Fruit fly (Drosophila melanogaster): Measurements from ENCODE around the gene Six4.
A peak's percentile ranks its signal among the peaks of the same experiment; 100 is the strongest.

Gene Six4

DNA sequence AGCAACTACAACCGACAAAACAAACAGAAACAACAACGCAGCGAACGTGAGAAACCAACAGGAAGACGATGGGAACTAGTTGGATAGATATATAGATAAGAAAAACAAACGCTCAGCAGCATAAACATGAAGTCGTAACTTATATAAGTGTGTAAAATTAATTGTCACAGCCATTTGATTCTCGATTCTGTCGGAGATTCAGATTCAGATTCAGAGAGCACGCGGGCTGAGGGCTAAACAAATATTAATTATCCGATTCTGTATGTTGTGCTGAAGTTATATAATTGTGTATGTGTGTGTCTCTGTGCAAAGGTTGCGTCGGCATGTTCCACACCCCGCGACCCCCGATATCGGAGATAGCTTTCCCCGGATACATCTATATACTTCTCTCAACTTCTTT lies 41.6 kb upstream of the Six4 start:
- TF ChIP-seq Pdp1 (GFP tag; optimal IDR thresholded peaks at IDR 0.05) (peak in 1 of 2 experiments; percentile 91), CG8924 (tag; optimal IDR thresholded peaks at IDR 0.05) (no peak), Kr (GFP tag; optimal IDR thresholded peaks at IDR 0.05) (no peak), Aef1 (GFP tag; IDR thresholded peaks at IDR 0.05) (no peak), CG15073 (GFP tag; optimal IDR thresholded peaks at IDR 0.05) (no peak)

DNA sequence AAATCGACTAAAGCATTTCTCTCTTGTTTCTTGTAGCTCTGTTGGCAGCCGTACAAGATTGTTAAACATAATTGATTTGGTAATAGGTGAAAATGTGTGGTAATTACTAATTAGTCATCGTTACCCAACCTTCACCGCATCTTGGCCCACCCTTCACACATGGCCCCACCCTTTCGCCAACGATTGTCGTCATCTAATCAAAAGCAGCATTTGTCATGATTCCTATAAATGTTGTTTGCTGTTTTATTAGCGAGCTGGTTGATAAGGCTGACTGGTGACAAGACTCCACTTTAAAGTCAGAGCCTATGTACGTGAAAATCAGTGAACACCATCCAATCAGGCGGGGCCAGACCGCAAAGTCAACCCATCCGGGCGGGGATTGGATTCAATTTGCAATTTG lies 37.8 kb upstream of the Six4 start:
- TF ChIP-seq CG12219 (GFP tag; optimal IDR thresholded peaks at IDR 0.05) (no peak), CG13894 (tag; optimal IDR thresholded peaks at IDR 0.05) (peak; percentile 12), CG15514 (GFP tag; optimal IDR thresholded peaks at IDR 0.05) (no peak), Sox102F (GFP tag; optimal IDR thresholded peaks at IDR 0.05) (no peak), bab2 (GFP tag; optimal IDR thresholded peaks at IDR 0.05) (no peak), dpn (GFP tag; optimal IDR thresholded peaks at IDR 0.05) (no peak), CG4617 (GFP tag; optimal IDR thresholded peaks at IDR 0.05; ENCODE audit: borderline replicate concordance) (no peak), Ptx1 (GFP tag; IDR thresholded peaks at IDR 0.05) (no peak), dmrt99B (tag; optimal IDR thresholded peaks at IDR 0.05) (no peak), Oli (tag; optimal IDR thresholded peaks at IDR 0.05) (no peak), CG10565 (GFP tag; optimal IDR thresholded peaks at IDR 0.05) (no peak), CG6175 (GFP tag; IDR thresholded peaks at IDR 0.05) (no peak), D19A (tag; optimal IDR thresholded peaks at IDR 0.05) (no peak), Camta (GFP tag; optimal IDR thresholded peaks at IDR 0.05) (no peak), Lpt (GFP tag; optimal IDR thresholded peaks at IDR 0.05) (no peak), CoRest (tag; optimal IDR thresholded peaks at IDR 0.05) (no peak), pb (GFP tag; optimal IDR thresholded peaks at IDR 0.05) (no peak), CG16815 (GFP tag; optimal IDR thresholded peaks at IDR 0.05) (no peak), CG31365 (tag; optimal IDR thresholded peaks at IDR 0.05) (no peak), exex (tag; optimal IDR thresholded peaks at IDR 0.05) (peak; percentile 80), chif (GFP tag; optimal IDR thresholded peaks at IDR 0.05) (no peak), Vsx1 (GFP tag; optimal IDR thresholded peaks at IDR 0.05) (no peak), CG34224 (GFP tag; IDR thresholded peaks at IDR 0.05; ENCODE audit: partially characterized antibody) (peak; percentile 24; the same call in 1 of the 3 replicates), CG8359 (GFP tag; optimal IDR thresholded peaks at IDR 0.05; ENCODE audit: borderline replicate concordance) (no peak), Scr (GFP tag; IDR thresholded peaks at IDR 0.05; ENCODE audit: partially characterized antibody) (no peak), gsb (GFP tag; IDR thresholded peaks at IDR 0.05) (no peak), croc (GFP tag; conservative IDR thresholded peaks at IDR 0.05) (no peak), otp (GFP tag; IDR thresholded peaks at IDR 0.05) (no peak), wek (GFP tag; optimal IDR thresholded peaks at IDR 0.05) (no peak), CG9727 (GFP tag; optimal IDR thresholded peaks at IDR 0.05) (no peak), sd (tag; optimal IDR thresholded peaks at IDR 0.05) (no peak), Atf3 (GFP tag; optimal IDR thresholded peaks at IDR 0.05) (no peak), tin (GFP tag; optimal IDR thresholded peaks at IDR 0.05) (no peak), caup (GFP tag; optimal IDR thresholded peaks at IDR 0.05; ENCODE audit: severe bottlenecking) (peak; percentile 65), CG7987 (GFP tag; optimal IDR thresholded peaks at IDR 0.05) (no peak), Blimp-1 (GFP tag; optimal IDR thresholded peaks at IDR 0.05) (no peak), CG2129 (GFP tag; IDR thresholded peaks at IDR 0.05; ENCODE audit: partially characterized antibody) (no peak), pnt (GFP tag; optimal IDR thresholded peaks at IDR 0.05) (no peak), CG7928 (GFP tag; optimal IDR thresholded peaks at IDR 0.05) (no peak), zen (tag; optimal IDR thresholded peaks at IDR 0.05) (no peak), CG7963 (GFP tag; IDR thresholded peaks at IDR 0.05; ENCODE audit: partially characterized antibody) (0 out of 3 replicates have a peak, but pooled peaks have one; percentile 22), mirr (GFP tag; optimal IDR thresholded peaks at IDR 0.05) (peak; percentile 38), Ada2b (GFP tag; IDR thresholded peaks at IDR 0.05) (no peak), CG9876 (GFP tag; optimal IDR thresholded peaks at IDR 0.05) (no peak)

Measured in whole organism, embryonic.